Worm (Caenorhabditis elegans): ENCODE data around the gene Y67D8C.7.
A peak's percentile ranks its signal among the peaks of the same experiment; 100 is the strongest.

The Y67D8C.7 gene

ce11 chrIV:3069619-3070260 lies 3.0 kb upstream of the Y67D8C.7 start, which contains the start of gene cpg-9:
Gene cpg-9, minus strand, starts transcription at chrIV:3070210.
- no peak for TF ChIP-seq ceh-22 (tag; optimal IDR thresholded peaks at IDR 0.05)
- no peak for TF ChIP-seq lin-11 (tag; optimal IDR thresholded peaks at IDR 0.05)

DNA sequence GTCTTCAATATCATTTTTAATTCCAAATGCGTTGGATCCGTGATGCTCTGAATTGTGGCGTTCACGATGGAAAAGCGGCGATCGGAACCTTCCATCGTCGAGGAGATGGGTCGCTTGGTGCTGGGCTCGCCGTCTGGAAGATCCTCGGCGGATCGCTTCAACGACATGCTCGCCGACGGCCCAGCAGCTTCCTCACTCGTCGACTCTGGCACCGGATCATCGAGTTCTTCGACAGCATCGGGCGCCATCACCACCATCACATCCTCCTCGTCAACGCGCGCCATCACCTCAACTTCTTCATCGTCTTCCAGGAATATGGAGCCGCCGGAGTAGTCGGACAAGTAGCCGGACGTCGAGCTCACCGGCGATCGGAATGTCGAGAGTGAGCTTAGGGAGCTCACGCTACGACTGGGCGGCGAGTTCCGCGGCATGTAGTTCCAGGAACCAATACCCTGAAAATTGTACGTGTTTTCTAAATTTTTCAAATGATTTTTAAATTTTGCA lies 3.7 kb downstream of the Y67D8C.7 start, which contains the start of gene Y67D8C.6:
TSS of gene Y67D8C.6 (minus strand) at position 454 of the 504 bp plus-strand sequence.
- no peak for TF ChIP-seq unc-86 (tag; optimal IDR thresholded peaks at IDR 0.05)
- TF ChIP-seq npax-4 (tag; optimal IDR thresholded peaks at IDR 0.05) = no peak
- no peak for TF ChIP-seq sox-2 (GFP tag; IDR thresholded peaks at IDR 0.05)
- TF ChIP-seq zip-5 (tag; optimal IDR thresholded peaks at IDR 0.05) = no peak
- TF ChIP-seq pag-3 (tag; optimal IDR thresholded peaks at IDR 0.05; ENCODE audit: borderline replicate concordance) = no peak
- TF ChIP-seq nhr-11 (tag; optimal IDR thresholded peaks at IDR 0.05) = no peak
- TF ChIP-seq lin-11 (tag; optimal IDR thresholded peaks at IDR 0.05) = no peak
- TF ChIP-seq unc-42 (tag; optimal IDR thresholded peaks at IDR 0.05) = no peak
- no peak for TF ChIP-seq ceh-31 (tag; optimal IDR thresholded peaks at IDR 0.05)
- no peak for TF ChIP-seq ceh-45 (GFP tag; IDR thresholded peaks at IDR 0.05)
- TF ChIP-seq lim-6 (tag; optimal IDR thresholded peaks at IDR 0.05) = no peak
- no peak for TF ChIP-seq ceh-22 (tag; optimal IDR thresholded peaks at IDR 0.05)
- TF ChIP-seq gmeb-2 (tag; optimal IDR thresholded peaks at IDR 0.05) = no peak
- TF ChIP-seq ceh-18 (tag; optimal IDR thresholded peaks at IDR 0.05) = no peak
- TF ChIP-seq fkh-10 (GFP tag; optimal IDR thresholded peaks at IDR 0.05) = no peak
- TF ChIP-seq pha-2 (tag; optimal IDR thresholded peaks at IDR 0.05) = no peak

DNA sequence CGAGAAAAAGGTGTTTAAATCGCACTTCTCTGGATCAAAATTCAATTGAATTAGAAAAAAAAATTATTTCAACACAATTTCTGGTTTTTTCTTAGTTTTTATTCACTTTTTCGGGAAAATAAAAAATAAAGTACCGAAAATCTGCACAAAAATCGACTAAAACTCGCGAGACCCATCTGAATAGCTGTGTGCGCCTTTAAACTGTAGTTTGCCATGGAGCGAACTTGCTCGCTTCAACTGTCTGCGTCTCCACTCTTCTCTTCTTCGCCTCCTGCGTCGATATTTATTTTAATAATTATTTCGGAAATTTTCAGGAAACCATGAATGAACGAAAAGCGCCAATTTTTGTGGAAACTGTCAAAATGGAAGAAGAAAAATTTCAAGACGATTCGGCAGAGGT lies 10.9 kb downstream of the Y67D8C.7 start:
- no peak for TF ChIP-seq ceh-2 (tag; optimal IDR thresholded peaks at IDR 0.05)
- no peak for TF ChIP-seq mec-3 (tag; optimal IDR thresholded peaks at IDR 0.05; ENCODE audit: borderline replicate concordance)

- TF ChIP-seq F13H6.1 (tag; optimal IDR thresholded peaks at IDR 0.05) (no peak), ceh-45 (GFP tag; IDR thresholded peaks at IDR 0.05) (no peak), K09A11.1 (tag; optimal IDR thresholded peaks at IDR 0.05; ENCODE audit: insufficient read depth) (no peak), ceh-9 (tag; optimal IDR thresholded peaks at IDR 0.05) (no peak), ceh-18 (tag; optimal IDR thresholded peaks at IDR 0.05) (no peak), pha-4 (tag; optimal IDR thresholded peaks at IDR 0.05) (no peak), ceh-31 (tag; optimal IDR thresholded peaks at IDR 0.05) (no peak), ceh-14 (tag; optimal IDR thresholded peaks at IDR 0.05) (no peak), hlh-6 (tag; optimal IDR thresholded peaks at IDR 0.05) (no peak), fax-1 (tag; optimal IDR thresholded peaks at IDR 0.05) (no peak), hlh-15 (tag; optimal IDR thresholded peaks at IDR 0.05) (no peak), unc-42 (tag; optimal IDR thresholded peaks at IDR 0.05) (no peak)
Measured at ce11 chrIV:3055320-3055719, 11.4 kb downstream of the Y67D8C.7 start.

ce11 chrIV:3053428-3053827 lies 13.3 kb downstream of the Y67D8C.7 start, which contains the start of gene ivph-3:
Gene ivph-3, plus strand, starts transcription at chrIV:3053728.
- TF ChIP-seq fax-1 (tag; optimal IDR thresholded peaks at IDR 0.05) (no peak), ceh-18 (tag; optimal IDR thresholded peaks at IDR 0.05) (no peak), tbx-2 (tag; optimal IDR thresholded peaks at IDR 0.05) (no peak)

ce11 chrIV:3050054-3050990 lies 16.4 kb downstream of the Y67D8C.7 start, which contains the start of gene eel-1:
Gene eel-1, minus strand, starts transcription at chrIV:3050104.
- TF ChIP-seq ttx-3 (tag; optimal IDR thresholded peaks at IDR 0.05) = peak; percentile 36
- peak; percentile 99 for TF ChIP-seq rnt-1 (tag; optimal IDR thresholded peaks at IDR 0.05)
- TF ChIP-seq lin-11 (tag; optimal IDR thresholded peaks at IDR 0.05) = peak; percentile 55
- TF ChIP-seq ceh-31 (tag; optimal IDR thresholded peaks at IDR 0.05) = peak; percentile 100
- TF ChIP-seq zip-5 (tag; optimal IDR thresholded peaks at IDR 0.05) = peak; percentile 97
- TF ChIP-seq gmeb-2 (tag; optimal IDR thresholded peaks at IDR 0.05) = peak; percentile 68
- peak; percentile 79 for TF ChIP-seq sox-2 (GFP tag; IDR thresholded peaks at IDR 0.05)
- peak; percentile 93 for TF ChIP-seq madf-2 (tag; optimal IDR thresholded peaks at IDR 0.05)
- peak; percentile 71 for TF ChIP-seq nfya-1 (tag; optimal IDR thresholded peaks at IDR 0.05)
- TF ChIP-seq pha-2 (tag; optimal IDR thresholded peaks at IDR 0.05) = peak; percentile 83
- peak; percentile 84 for TF ChIP-seq hlh-15 (tag; optimal IDR thresholded peaks at IDR 0.05)
- peak; percentile 68 for TF ChIP-seq C38D4.7 (GFP tag; optimal IDR thresholded peaks at IDR 0.05)
- peak; percentile 97 for TF ChIP-seq ahr-1 (tag; optimal IDR thresholded peaks at IDR 0.05)
- peak; percentile 99 for TF ChIP-seq ceh-34 (tag; optimal IDR thresholded peaks at IDR 0.05)
- peak; percentile 67 for TF ChIP-seq nhr-232 (tag; optimal IDR thresholded peaks at IDR 0.05)
- TF ChIP-seq Y22D7AL.16 (tag; optimal IDR thresholded peaks at IDR 0.05) = peak; percentile 61
- peak; percentile 76 for TF ChIP-seq K02D7.2 (tag; optimal IDR thresholded peaks at IDR 0.05)
- TF ChIP-seq tbx-2 (tag; optimal IDR thresholded peaks at IDR 0.05) = peak; percentile 100
- peak; percentile 85 for TF ChIP-seq ceh-45 (GFP tag; IDR thresholded peaks at IDR 0.05)
- peak; percentile 86 for TF ChIP-seq unc-86 (tag; optimal IDR thresholded peaks at IDR 0.05)
